Fruit fly (Drosophila melanogaster): Measurements from ENCODE around the gene hwt.

The hwt gene

DNA sequence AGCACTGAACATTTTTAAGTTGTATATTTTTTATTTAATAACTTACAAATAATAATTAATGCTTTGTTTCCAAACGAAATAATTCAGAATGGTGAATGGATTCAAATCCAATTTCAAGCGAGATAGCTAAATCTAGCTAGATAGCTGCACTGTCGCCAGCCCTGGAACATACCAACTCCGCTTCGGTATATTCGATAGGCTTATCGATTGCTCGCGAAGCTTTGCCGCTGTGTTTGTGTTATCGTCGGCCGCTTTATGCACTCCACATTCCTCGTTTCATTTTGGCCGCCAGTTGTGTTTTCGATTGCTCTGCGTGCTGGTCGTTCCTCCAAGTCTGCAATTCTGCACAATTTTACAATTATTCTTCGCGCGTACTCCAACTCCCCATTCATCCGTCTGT is 71.3 kb downstream of the hwt start, which contains the start of gene mdu (continued):
- TF ChIP-seq hb (GFP tag; IDR thresholded peaks at IDR 0.05; ENCODE audit: partially characterized antibody) (0 out of 3 replicates have a peak, but pooled peaks have one; percentile 65), bbx (GFP tag; IDR thresholded peaks at IDR 0.05; ENCODE audit: partially characterized antibody) (peak; percentile 71; the same call in 1 of the 2 replicates), CG17612 (GFP tag; IDR thresholded peaks at IDR 0.05) (no peak), peb (GFP tag; IDR thresholded peaks at IDR 0.05) (no peak), CG6854 (GFP tag; optimal IDR thresholded peaks at IDR 0.05) (no peak), CG3995 (GFP tag; optimal IDR thresholded peaks at IDR 0.05) (no peak), CG1602 (GFP tag; optimal IDR thresholded peaks at IDR 0.05) (peak; percentile 5), CG15514 (GFP tag; optimal IDR thresholded peaks at IDR 0.05) (peak; percentile 25), H2.0 (GFP tag; IDR thresholded peaks at IDR 0.05) (no peak), Trl (optimal IDR thresholded peaks at IDR 0.05) (no peak), Trl (GFP tag; optimal IDR thresholded peaks at IDR 0.05) (no peak), sna (GFP tag; IDR thresholded peaks at IDR 0.05; ENCODE audit: partially characterized antibody) (peak; percentile 26; the same call in 1 of the 2 replicates), z (GFP tag; IDR thresholded peaks at IDR 0.05) (no peak), Dip2 (GFP tag; IDR thresholded peaks at IDR 0.05) (no peak), jumu (GFP tag; optimal IDR thresholded peaks at IDR 0.05) (no peak), en (GFP tag; optimal IDR thresholded peaks at IDR 0.05) (no peak), Asciz (GFP tag; optimal IDR thresholded peaks at IDR 0.05) (no peak), caup (GFP tag; optimal IDR thresholded peaks at IDR 0.05; ENCODE audit: severe bottlenecking) (no peak), CG12659 (GFP tag; optimal IDR thresholded peaks at IDR 0.05) (peak; percentile 36), CG10366 (GFP tag; IDR thresholded peaks at IDR 0.05) (no peak), CG8388 (GFP tag; optimal IDR thresholded peaks at IDR 0.05) (no peak), sqz (GFP tag; optimal IDR thresholded peaks at IDR 0.05) (no peak), nmo (GFP tag; optimal IDR thresholded peaks at IDR 0.05) (peak; percentile 61), CG7963 (GFP tag; IDR thresholded peaks at IDR 0.05; ENCODE audit: partially characterized antibody) (0 out of 3 replicates have a peak, but pooled peaks have one; percentile 46), exex (tag; optimal IDR thresholded peaks at IDR 0.05) (no peak), ci (GFP tag; IDR thresholded peaks at IDR 0.05) (0 out of 3 replicates have a peak, but pooled peaks have one; percentile 36), CG13296 (GFP tag; optimal IDR thresholded peaks at IDR 0.05) (no peak), Sox100B (GFP tag; optimal IDR thresholded peaks at IDR 0.05) (peak; percentile 15), Sry-β (GFP tag; optimal IDR thresholded peaks at IDR 0.05) (peak; percentile 87), dmrt11E (tag; optimal IDR thresholded peaks at IDR 0.05) (peak; percentile 21), CG18262 (tag; optimal IDR thresholded peaks at IDR 0.05) (peak; percentile 33), ap (GFP tag; IDR thresholded peaks at IDR 0.05) (no peak), grn (GFP tag; optimal IDR thresholded peaks at IDR 0.05) (no peak), CG2116 (GFP tag; optimal IDR thresholded peaks at IDR 0.05) (peak; percentile 60), phol (tag; optimal IDR thresholded peaks at IDR 0.05) (peak; percentile 47), Usf (GFP tag; optimal IDR thresholded peaks at IDR 0.05) (peak; percentile 13), Ada2b (GFP tag; IDR thresholded peaks at IDR 0.05) (no peak), fd96Cb (tag; optimal IDR thresholded peaks at IDR 0.05) (no peak), az2 (GFP tag; optimal IDR thresholded peaks at IDR 0.05) (peak; percentile 23), Hmr (GFP tag; optimal IDR thresholded peaks at IDR 0.05) (peak; percentile 15), ac (GFP tag; optimal IDR thresholded peaks at IDR 0.05) (no peak), Kr (GFP tag; optimal IDR thresholded peaks at IDR 0.05) (no peak), Jarid2 (GFP tag; optimal IDR thresholded peaks at IDR 0.05) (peak; percentile 67), gsb (GFP tag; IDR thresholded peaks at IDR 0.05) (no peak), mirr (GFP tag; optimal IDR thresholded peaks at IDR 0.05) (no peak), CG10462 (GFP tag; optimal IDR thresholded peaks at IDR 0.05) (no peak), luna (GFP tag; optimal IDR thresholded peaks at IDR 0.05) (no peak), scrt (GFP tag; optimal IDR thresholded peaks at IDR 0.05) (no peak), mld (GFP tag; IDR thresholded peaks at IDR 0.05; ENCODE audit: partially characterized antibody) (0 out of 3 replicates have a peak, but pooled peaks have one; percentile 21), zfh1 (GFP tag; IDR thresholded peaks at IDR 0.05) (0 out of 3 replicates have a peak, but pooled peaks have one; percentile 15)
